Fruit fly (Drosophila melanogaster) whole organism, embryonic: ENCODE measurements around the gene CG15333.
A peak's percentile ranks its signal among the peaks of the same experiment; 100 is the strongest.

Source experiments
- Adf1 ChIP-seq: fragments of 200-800 bp; sonication (Bioruptor generic); IDR thresholded peaks from 2 replicates; pipeline ENCODE4 v1.3.6; 2022; ENCODE audit warnings: missing biosample characterization, missing genetic modification characterization
- Blimp-1 ChIP-seq: fragments of 200-800 bp; sonication (Bioruptor generic); optimal IDR thresholded peaks from 3 replicates; lab custom pipeline; 2018; ENCODE audit warnings: missing biosample characterization, missing genetic modification characterization, mild to moderate bottlenecking, moderate library complexity, missing genetic modification reagents
- CG10462 ChIP-seq: fragments of 200-800 bp; sonication (Bioruptor generic); optimal IDR thresholded peaks from 2 replicates; lab custom pipeline; 2016; ENCODE audit warnings: missing biosample characterization, missing genetic modification characterization
- CG10979 ChIP-seq: fragments of 200-800 bp; sonication (Bioruptor generic); optimal IDR thresholded peaks from 2 replicates; lab custom pipeline; 2018; ENCODE audit warnings: missing biosample characterization, mild to moderate bottlenecking, missing genetic modification characterization, moderate library complexity
- CG11456 ChIP-seq: fragments of 200-800 bp; sonication (Bioruptor generic); IDR thresholded peaks from 3 replicates; pipeline ENCODE4 v1.3.6; 2022; ENCODE audit warnings: missing biosample characterization, missing genetic modification characterization
- CG12071 ChIP-seq: fragments of 200-800 bp; sonication (Bioruptor generic); optimal IDR thresholded peaks from 3 replicates; lab custom pipeline; 2018; ENCODE audit warnings: missing biosample characterization, mild to moderate bottlenecking, missing genetic modification characterization
- CG14860 ChIP-seq: fragments of 200-800 bp; sonication (Bioruptor generic); IDR thresholded peaks from 3 replicates; pipeline ENCODE4 v1.3.6; 2022; ENCODE audit warnings: missing biosample characterization, missing genetic modification characterization; ENCODE audit not compliant: partially characterized antibody
- CG16779 ChIP-seq: fragments of 200-800 bp; sonication (Bioruptor generic); IDR thresholded peaks from 2 replicates; pipeline ENCODE4 v1.3.6; 2022; ENCODE audit warnings: missing biosample characterization, missing genetic modification characterization
- CG17385 ChIP-seq: fragments of 200-800 bp; sonication (Bioruptor generic); optimal IDR thresholded peaks from 3 replicates; lab custom pipeline; 2018; ENCODE audit warnings: missing biosample characterization, mild to moderate bottlenecking, missing genetic modification characterization
- CG18011 ChIP-seq: fragments of 200-800 bp; sonication (Bioruptor generic); optimal IDR thresholded peaks from 2 replicates; lab custom pipeline; 2017; ENCODE audit warnings: missing biosample characterization, missing genetic modification characterization, mild to moderate bottlenecking, moderate library complexity, missing genotype
- CG18262 ChIP-seq: fragments of 200-800 bp; optimal IDR thresholded peaks from 3 replicates; lab custom pipeline; 2019; ENCODE audit warnings: missing biosample characterization, mild to moderate bottlenecking, missing genetic modification characterization, moderate library complexity
- CG3065 ChIP-seq: fragments of 200-800 bp; sonication (Bioruptor generic); optimal IDR thresholded peaks from 2 replicates; lab custom pipeline; 2016; ENCODE audit warnings: missing biosample characterization, missing genetic modification characterization
- CG31365 ChIP-seq: fragments of 200-800 bp; sonication (Bioruptor generic); optimal IDR thresholded peaks from 2 replicates; lab custom pipeline; 2018; ENCODE audit warnings: missing biosample characterization, mild to moderate bottlenecking, missing genetic modification characterization
- CG32532 ChIP-seq: fragments of 200-800 bp; sonication (Bioruptor generic); IDR thresholded peaks from 2 replicates; pipeline ENCODE4 v1.3.6; 2022; ENCODE audit warnings: missing biosample characterization, missing genetic modification characterization
- CG4282 ChIP-seq: fragments of 200-800 bp; sonication (Bioruptor generic); optimal IDR thresholded peaks from 2 replicates; lab custom pipeline; 2016; ENCODE audit warnings: missing biosample characterization, missing genetic modification characterization
- CG4360 ChIP-seq: fragments of 200-800 bp; sonication (Bioruptor generic); IDR thresholded peaks from 2 replicates; pipeline ENCODE4 v1.3.6; 2022; ENCODE audit warnings: missing biosample characterization, missing genetic modification characterization
- CG4707 ChIP-seq: fragments of 200-800 bp; sonication (Bioruptor generic); optimal IDR thresholded peaks from 2 replicates; lab custom pipeline; 2018; ENCODE audit warnings: missing biosample characterization, mild to moderate bottlenecking, missing genetic modification characterization, moderate library complexity
- CG7963 ChIP-seq: fragments of 200-800 bp; sonication (Bioruptor generic); IDR thresholded peaks from 3 replicates; pipeline ENCODE4 v1.3.6; 2022; ENCODE audit warnings: missing biosample characterization, missing genetic modification characterization; ENCODE audit not compliant: partially characterized antibody
- CG8359 ChIP-seq: fragments of 200-800 bp; sonication (Bioruptor generic); optimal IDR thresholded peaks from 2 replicates; lab custom pipeline; 2017; ENCODE audit warnings: missing biosample characterization, mild to moderate bottlenecking, missing genetic modification characterization, borderline replicate concordance
- CG9932 ChIP-seq: fragments of 200-800 bp; sonication (Bioruptor generic); IDR thresholded peaks from 2 replicates; pipeline ENCODE4 v1.3.6; 2022; ENCODE audit warnings: missing biosample characterization, missing genetic modification characterization
- Dad ChIP-seq: fragments of 200-800 bp; sonication (Bioruptor generic); optimal IDR thresholded peaks from 3 replicates; lab custom pipeline; 2016; ENCODE audit warnings: missing biosample characterization, missing genetic modification characterization
- E2f2 ChIP-seq: fragments of 200-800 bp; sonication (Bioruptor generic); IDR thresholded peaks from 2 replicates; pipeline ENCODE4 v1.3.6; 2022; ENCODE audit warnings: missing biosample characterization, missing genetic modification characterization
- Fer3 ChIP-seq: fragments of 200-800 bp; sonication (Bioruptor generic); optimal IDR thresholded peaks from 2 replicates; lab custom pipeline; 2018; ENCODE audit warnings: missing biosample characterization, mild to moderate bottlenecking, missing genetic modification characterization, moderate library complexity
- HHEX ChIP-seq: fragments of 200-800 bp; sonication (Bioruptor generic); optimal IDR thresholded peaks from 3 replicates; lab custom pipeline; 2017; ENCODE audit warnings: missing biosample characterization, mild to moderate bottlenecking, missing genetic modification characterization, missing genetic modification reagents
- HLH4C ChIP-seq: fragments of 200-800 bp; sonication (Bioruptor generic); IDR thresholded peaks from 3 replicates; pipeline ENCODE4 v1.3.6; 2022; ENCODE audit warnings: missing biosample characterization, missing genetic modification characterization; ENCODE audit not compliant: partially characterized antibody
- Max ChIP-seq: fragments of 200-800 bp; sonication (Bioruptor generic); optimal IDR thresholded peaks from 2 replicates; lab custom pipeline; 2016; ENCODE audit warnings: missing biosample characterization, mild to moderate bottlenecking, missing genetic modification characterization
- Med ChIP-seq: fragments of 200-800 bp; sonication (Bioruptor generic); peaks from one replicate; lab custom pipeline; 2016; ENCODE audit warnings: missing biosample characterization, missing genetic modification characterization, mild to moderate bottlenecking, inconsistent platforms, moderate library complexity
- Pdp1 ChIP-seq, 2 experiments: fragments of 200-800 bp; sonication (Bioruptor generic); optimal IDR thresholded peaks; 3 replicates each; lab custom pipeline; 2016; ENCODE audit warnings: missing biosample characterization in 2 of 2, missing genetic modification characterization in 2 of 2, mild to moderate bottlenecking in 1 of 2, moderate library complexity in 1 of 2
- abd-A ChIP-seq: fragments of 200-800 bp; sonication (Bioruptor generic); optimal IDR thresholded peaks from 3 replicates; lab custom pipeline; 2019; ENCODE audit warnings: missing biosample characterization, mild to moderate bottlenecking, missing genetic modification characterization, moderate library complexity
- bab2 ChIP-seq: fragments of 200-800 bp; sonication (Bioruptor generic); optimal IDR thresholded peaks from 2 replicates; lab custom pipeline; 2016; ENCODE audit warnings: missing biosample characterization, missing genetic modification characterization
- cas ChIP-seq: fragments of 200-800 bp; sonication (Bioruptor generic); IDR thresholded peaks from 2 replicates; pipeline ENCODE4 v1.3.6; 2022; ENCODE audit warnings: missing biosample characterization, missing genetic modification characterization
- ems ChIP-seq: fragments of 200-800 bp; sonication (Bioruptor generic); optimal IDR thresholded peaks from 3 replicates; lab custom pipeline; 2016; ENCODE audit warnings: missing biosample characterization, missing genetic modification characterization
- exex ChIP-seq: fragments of 200-800 bp; sonication (Bioruptor generic); optimal IDR thresholded peaks from 4 replicates; lab custom pipeline; 2018; ENCODE audit warnings: missing biosample characterization, mild to moderate bottlenecking, missing genetic modification characterization, moderate library complexity
- gt ChIP-seq: fragments of 200-800 bp; sonication (Bioruptor generic); IDR thresholded peaks from 2 replicates; pipeline ENCODE4 v1.3.6; 2022; ENCODE audit warnings: missing biosample characterization, missing genetic modification characterization
- jumu ChIP-seq: fragments of 200-800 bp; sonication (Bioruptor generic); optimal IDR thresholded peaks from 3 replicates; lab custom pipeline; 2016; ENCODE audit warnings: missing biosample characterization, missing genetic modification characterization
- kni ChIP-seq: fragments of 200-800 bp; sonication (Bioruptor generic); optimal IDR thresholded peaks from 3 replicates; lab custom pipeline; 2017; ENCODE audit warnings: mild to moderate bottlenecking, missing biosample characterization, missing genetic modification reagents, missing genetic modification characterization
- lmd ChIP-seq: fragments of 200-800 bp; sonication (Bioruptor generic); IDR thresholded peaks from 2 replicates; pipeline ENCODE4 v1.3.6; 2022; ENCODE audit warnings: missing biosample characterization, missing genetic modification characterization
- nau ChIP-seq: fragments of 200-800 bp; sonication (Bioruptor generic); optimal IDR thresholded peaks from 3 replicates; lab custom pipeline; 2017; ENCODE audit warnings: missing biosample characterization, mild to moderate bottlenecking, missing genetic modification characterization, missing genetic modification reagents
- odd ChIP-seq: fragments of 200-800 bp; sonication (Bioruptor generic); optimal IDR thresholded peaks from 2 replicates; lab custom pipeline; 2017; ENCODE audit warnings: missing biosample characterization, mild to moderate bottlenecking, missing genetic modification characterization
- p53 ChIP-seq: fragments of 200-800 bp; sonication (Bioruptor generic); optimal IDR thresholded peaks from 2 replicates; lab custom pipeline; 2016; ENCODE audit warnings: missing biosample characterization, missing genetic modification characterization
- pnt ChIP-seq: fragments of 200-800 bp; sonication (Bioruptor generic); optimal IDR thresholded peaks from 3 replicates; lab custom pipeline; 2016; ENCODE audit warnings: missing biosample characterization, missing genetic modification characterization
- repo ChIP-seq: fragments of 200-800 bp; sonication (Bioruptor generic); optimal IDR thresholded peaks from 2 replicates; lab custom pipeline; 2016; ENCODE audit warnings: missing biosample characterization, missing genetic modification characterization
- rib ChIP-seq: fragments of 200-800 bp; sonication (Bioruptor generic); IDR thresholded peaks from 2 replicates; pipeline ENCODE4 v1.3.6; 2022; ENCODE audit warnings: missing biosample characterization, missing genetic modification characterization
- seq ChIP-seq: fragments of 200-800 bp; sonication (Bioruptor generic); IDR thresholded peaks from 2 replicates; pipeline ENCODE4 v1.3.6; 2022; ENCODE audit warnings: missing biosample characterization, missing genetic modification characterization
- slou ChIP-seq: fragments of 200-800 bp; sonication (Bioruptor generic); optimal IDR thresholded peaks from 3 replicates; lab custom pipeline; 2016; ENCODE audit warnings: missing biosample characterization, missing genetic modification characterization
- sr ChIP-seq: fragments of 200-800 bp; sonication (Bioruptor generic); IDR thresholded peaks from 3 replicates; pipeline ENCODE4 v1.3.6; 2022; ENCODE audit warnings: missing biosample characterization, missing genetic modification characterization
- tx ChIP-seq: fragments of 200-800 bp; sonication (Bioruptor generic); optimal IDR thresholded peaks from 2 replicates; lab custom pipeline; 2016; ENCODE audit warnings: missing biosample characterization, missing genetic modification characterization
- vfl ChIP-seq: fragments of 200-800 bp; sonication (Bioruptor generic); optimal IDR thresholded peaks from 2 replicates; lab custom pipeline; 2016; ENCODE audit warnings: missing biosample characterization, missing genetic modification characterization
- wor ChIP-seq: fragments of 200-800 bp; sonication (Bioruptor generic); IDR thresholded peaks from 2 replicates; pipeline ENCODE4 v1.3.6; 2022; ENCODE audit warnings: missing biosample characterization, missing genetic modification characterization

CG15333 gene

DNA sequence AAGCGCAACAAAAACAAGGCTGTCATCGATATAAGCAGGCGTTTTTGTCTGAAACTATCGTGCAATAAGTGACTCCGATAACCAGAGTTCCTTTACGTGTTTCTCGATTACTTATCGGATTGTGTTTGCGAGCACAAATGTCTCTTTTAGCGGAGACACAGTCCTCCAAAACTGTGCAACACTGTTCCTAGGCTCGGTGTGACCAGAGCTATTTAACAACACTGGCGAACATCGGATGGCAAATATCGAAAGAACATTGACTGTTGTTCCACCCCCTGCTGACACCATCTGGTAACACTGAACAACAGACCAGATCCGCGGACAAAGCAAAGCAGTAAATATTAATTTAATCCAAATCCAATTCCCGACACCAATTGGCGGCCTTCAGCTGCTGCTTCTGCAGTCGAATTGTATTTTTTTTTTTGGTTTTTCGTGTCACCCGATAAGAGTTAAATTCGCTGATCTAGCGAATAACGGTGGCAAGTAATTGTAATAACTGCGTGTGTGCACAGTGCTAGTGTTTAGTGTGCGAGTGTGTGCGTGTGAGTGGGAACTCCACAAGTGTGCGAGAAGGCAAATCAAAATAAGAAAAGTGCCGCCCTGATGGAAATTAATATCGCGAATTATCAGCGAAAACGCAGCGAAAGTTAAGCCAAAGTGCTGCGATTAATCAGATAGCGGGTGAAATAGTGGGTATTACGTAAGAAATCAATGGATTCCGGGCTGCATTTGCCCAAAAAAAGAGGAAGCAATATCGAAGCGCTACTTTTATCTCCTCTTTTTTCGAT, 40.4 kb upstream of the CG15333 start, which contains the start of gene mys (continued):
- TF ChIP-seq gt (GFP tag; lab: Robert Waterston, UW) (no peak; the same call in 1 of the 2 replicates), nau (peak; percentile 6), abd-A (tag; lab: Kevin White, UChicago) (no peak), slou (GFP tag; lab: Kevin White, UChicago) (peak; percentile 42), jumu (GFP tag; lab: Kevin White, UChicago) (peak; percentile 84), CG18262 (no peak), CG11456 (GFP tag; lab: Robert Waterston, UW) (peak; percentile 87; the same call in 2 of the 3 replicates), Pdp1 (GFP tag; optimal IDR thresholded peaks at IDR 0.05; lab: Kevin White, UChicago) (peak; percentile 58 to 68), rib (GFP tag; lab: Robert Waterston, UW) (peak; percentile 72), Fer3 (tag; lab: Kevin White, UChicago) (peak; percentile 55), CG32532 (GFP tag; lab: Robert Waterston, UW) (peak; percentile 74), CG10979 (tag; lab: Kevin White, UChicago) (no peak), HHEX (GFP tag; lab: Kevin White, UChicago) (peak; percentile 37), CG4360 (peak; percentile 15; the same call in 1 of the 2 replicates), odd (GFP tag; lab: Kevin White, UChicago) (peak; percentile 17), CG3065 (GFP tag; lab: Kevin White, UChicago) (peak; percentile 35), lmd (peak; percentile 38; the same call in 1 of the 2 replicates), Med (GFP tag; lab: Kevin White, UChicago) (peak; percentile 98), Adf1 (GFP tag; lab: Robert Waterston, UW) (peak; percentile 15; the same call in 1 of the 2 replicates), CG17385 (peak; percentile 4), vfl (GFP tag; lab: Kevin White, UChicago) (peak; percentile 18), CG7963 (GFP tag; lab: Robert Waterston, UW) (peak; percentile 88), exex (tag; lab: Kevin White, UChicago) (peak; percentile 4), Dad (GFP tag; lab: Kevin White, UChicago) (peak; percentile 74), cas (GFP tag; lab: Robert Waterston, UW) (peak; percentile 65), kni (GFP tag; lab: Kevin White, UChicago) (peak; percentile 43), CG14860 (peak; percentile 85), ems (GFP tag; lab: Kevin White, UChicago) (peak; percentile 71), CG31365 (tag; lab: Kevin White, UChicago) (peak; percentile 72), CG10462 (GFP tag; lab: Kevin White, UChicago) (peak; percentile 1), CG12071 (GFP tag; lab: Kevin White, UChicago) (peak; percentile 23), sr (GFP tag; lab: Robert Waterston, UW) (no peak), CG9932 (GFP tag; lab: Robert Waterston, UW) (peak; percentile 91), tx (GFP tag; lab: Kevin White, UChicago) (peak; percentile 37), wor (no peak), repo (GFP tag; lab: Kevin White, UChicago) (peak; percentile 64), CG16779 (GFP tag; lab: Robert Waterston, UW) (peak; percentile 71), CG4282 (GFP tag; lab: Kevin White, UChicago) (peak; percentile 71), p53 (GFP tag; lab: Kevin White, UChicago) (peak; percentile 79), E2f2 (GFP tag; lab: Robert Waterston, UW) (peak; percentile 59), HLH4C (GFP tag; lab: Robert Waterston, UW) (peak; percentile 91), bab2 (GFP tag; lab: Kevin White, UChicago) (peak; percentile 72), pnt (peak; percentile 69), CG4707 (GFP tag; lab: Kevin White, UChicago) (no peak), Blimp-1 (GFP tag; lab: Kevin White, UChicago) (peak; percentile 23), seq (GFP tag; lab: Robert Waterston, UW) (peak; percentile 76), CG8359 (GFP tag; lab: Kevin White, UChicago) (no peak), CG18011 (GFP tag; lab: Kevin White, UChicago) (peak; percentile 42), Max (GFP tag; lab: Kevin White, UChicago) (no peak)
